Worm (Caenorhabditis elegans) whole organism, mixed stage, embryonic: ENCODE results near the gene nsy-7.

Source experiments
- blmp-1 ChIP-seq: fragments of 150-350 bp; optimal IDR thresholded peaks from 2 replicates; lab custom pipeline; 2014; ENCODE audit warnings: missing biosample characterization, missing genetic modification characterization
- elt-1 ChIP-seq: sonication (generic microtip); optimal IDR thresholded peaks from 2 replicates; lab custom pipeline; 2017; ENCODE audit warnings: missing genetic modification characterization, mild to moderate bottlenecking, missing compliant biosample characterization, antibody characterized with exemption, moderate library complexity, borderline replicate concordance; ENCODE audit not compliant: insufficient read depth
- elt-3 ChIP-seq: fragments of 150-350 bp; optimal IDR thresholded peaks from 2 replicates; lab custom pipeline; 2014; ENCODE audit warnings: missing biosample characterization, missing genetic modification characterization
- lin-13 ChIP-seq: fragments of 150-350 bp; optimal IDR thresholded peaks from 2 replicates; lab custom pipeline; 2014; ENCODE audit warnings: missing biosample characterization, missing genetic modification characterization
- lsy-2 ChIP-seq: fragments of 150-350 bp; optimal IDR thresholded peaks from 2 replicates; lab custom pipeline; 2014; ENCODE audit warnings: missing biosample characterization, missing genetic modification characterization
- mep-1 ChIP-seq: fragments of 150-350 bp; optimal IDR thresholded peaks from 2 replicates; lab custom pipeline; 2017; ENCODE audit warnings: missing biosample characterization, missing genetic modification reagents, missing genetic modification characterization, inconsistent platforms
- nhr-237 ChIP-seq: fragments of 150-350 bp; optimal IDR thresholded peaks from 2 replicates; lab custom pipeline; 2014; ENCODE audit warnings: missing biosample characterization, missing genetic modification characterization
- nhr-28 ChIP-seq: fragments of 150-350 bp; optimal IDR thresholded peaks from 2 replicates; lab custom pipeline; 2014; ENCODE audit warnings: missing biosample characterization, missing genetic modification characterization
- nhr-76 ChIP-seq: sonication (generic microtip); optimal IDR thresholded peaks from 2 replicates; lab custom pipeline; 2017; ENCODE audit warnings: missing biosample characterization, missing genetic modification characterization
- pha-4 ChIP-seq: fragments of 150-350 bp; optimal IDR thresholded peaks from 2 replicates; lab custom pipeline; 2018; ENCODE audit warnings: missing biosample characterization, missing genetic modification reagents, missing genetic modification characterization
- snpc-4 ChIP-seq: fragments of 150-350 bp; optimal IDR thresholded peaks from 2 replicates; lab custom pipeline; 2014; ENCODE audit warnings: missing biosample characterization, missing genetic modification characterization
- ztf-11 ChIP-seq: fragments of 150-350 bp; optimal IDR thresholded peaks from 2 replicates; lab custom pipeline; 2014; ENCODE audit warnings: missing biosample characterization, missing genetic modification characterization

- TF ChIP-seq ztf-11 (tag; lab: Kevin White, UChicago) (no peak), lsy-2 (tag; lab: Kevin White, UChicago) (no peak), elt-1 (tag; lab: Kevin White, UChicago) (no peak), pha-4 (tag; lab: Kevin White, UChicago) (no peak), nhr-76 (tag; lab: Kevin White, UChicago) (no peak), snpc-4 (tag; lab: Kevin White, UChicago) (no peak), mep-1 (tag; lab: Kevin White, UChicago) (no peak), nhr-237 (tag; lab: Kevin White, UChicago) (no peak), elt-3 (tag; lab: Kevin White, UChicago) (no peak), nhr-28 (no peak), blmp-1 (tag; lab: Kevin White, UChicago) (no peak), lin-13 (tag; lab: Kevin White, UChicago) (no peak)
Measured at ce11 chrIV:8076511-8076910, 9.9 kb downstream of the nsy-7 start.
